Fruit fly (Drosophila melanogaster): ENCODE results near the gene Trmt112.

DNA sequence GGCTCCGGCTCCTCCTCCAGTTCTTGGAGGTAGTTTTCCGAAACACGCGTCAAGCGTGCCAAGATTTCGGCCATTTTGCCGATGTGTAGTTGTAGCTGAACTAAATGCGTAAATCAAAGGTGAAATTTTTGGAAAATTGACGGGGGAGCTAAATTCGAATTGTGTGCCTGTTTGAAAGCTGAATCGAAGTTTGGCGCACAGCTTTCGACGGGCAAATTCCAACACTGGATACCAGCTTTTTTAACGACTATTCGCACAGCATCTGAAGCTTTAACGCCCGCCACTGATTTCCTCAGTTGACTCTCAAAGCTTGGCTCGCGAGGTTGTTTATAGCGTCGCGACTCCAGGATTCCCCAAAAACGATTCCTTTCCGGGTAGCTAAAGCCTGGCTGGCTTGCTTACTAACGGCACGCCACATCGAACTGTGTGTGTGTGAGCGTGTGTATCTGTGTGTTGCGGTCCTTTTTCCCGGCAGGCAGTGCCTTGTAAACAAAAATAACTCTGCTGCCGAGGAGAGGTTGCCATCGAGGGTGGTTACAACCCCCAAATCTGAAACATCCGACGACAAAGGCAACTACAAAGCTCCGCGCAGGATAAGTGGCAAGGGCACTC is 6.6 kb downstream of the Trmt112 start, which contains the start of the genes CG10510 and CG10508:
- no peak for TF ChIP-seq tup (GFP tag; optimal IDR thresholded peaks at IDR 0.05)
- TF ChIP-seq sens (GFP tag), result no peak
- TF ChIP-seq CG7987 (GFP tag; optimal IDR thresholded peaks at IDR 0.05), result no peak
- no peak for TF ChIP-seq ac (GFP tag; optimal IDR thresholded peaks at IDR 0.05)
- no peak for TF ChIP-seq CG30020 (tag; optimal IDR thresholded peaks at IDR 0.05)
- no peak for TF ChIP-seq aop (GFP tag; IDR thresholded peaks at IDR 0.05)
- no peak for TF ChIP-seq CG9215 (GFP tag; IDR thresholded peaks at IDR 0.05)
- TF ChIP-seq TFAM (GFP tag; optimal IDR thresholded peaks at IDR 0.05), result no peak
